Worm (Caenorhabditis elegans) whole organism, young adult: ENCODE data around the gene ZK757.2.

Source experiments
- B0019.2 ChIP-seq: fragments of 200-800 bp; sonication (Bioruptor generic); conservative IDR thresholded peaks from 2 replicates; pipeline ENCODE4 v1.3.6; 2022; ENCODE audit warnings: missing genetic modification reagents, missing genetic modification characterization, missing compliant biosample characterization
- B0035.1 ChIP-seq: sonication (generic microtip); optimal IDR thresholded peaks from 2 replicates; lab custom pipeline; 2016; ENCODE audit warnings: missing genetic modification characterization, mild to moderate bottlenecking, missing compliant biosample characterization, missing genotype, missing genetic modification reagents
- C17E4.6 ChIP-seq: fragments of 200-800 bp; sonication (Bioruptor generic); IDR thresholded peaks from 2 replicates; pipeline ENCODE4 v1.3.6; 2022; ENCODE audit warnings: missing genetic modification reagents, missing genetic modification characterization, missing compliant biosample characterization
- F22D6.2 ChIP-seq: sonication (generic microtip); optimal IDR thresholded peaks from 2 replicates; lab custom pipeline; 2016; ENCODE audit warnings: mild to moderate bottlenecking, missing genetic modification characterization, missing compliant biosample characterization
- F57A8.1 ChIP-seq: fragments of 200-800 bp; sonication (Bioruptor generic); optimal IDR thresholded peaks from 2 replicates; lab custom pipeline; 2018; ENCODE audit warnings: mild to moderate bottlenecking, missing genetic modification characterization, moderate library complexity, missing compliant biosample characterization
- K12H6.12 ChIP-seq: fragments of 200-800 bp; sonication (Bioruptor generic); optimal IDR thresholded peaks from 2 replicates; lab custom pipeline; 2018; ENCODE audit warnings: mild to moderate bottlenecking, missing genetic modification characterization, missing compliant biosample characterization
- Y53F4B.3 ChIP-seq: fragments of 200-800 bp; sonication (Bioruptor generic); IDR thresholded peaks from 2 replicates; pipeline ENCODE4 v1.3.6; 2022; ENCODE audit warnings: missing genetic modification reagents, missing genetic modification characterization, missing compliant biosample characterization
- akir-1 ChIP-seq: fragments of 200-800 bp; sonication (Bioruptor generic); optimal IDR thresholded peaks from 2 replicates; lab custom pipeline; 2018; ENCODE audit warnings: mild to moderate bottlenecking, missing genetic modification characterization, moderate library complexity, missing compliant biosample characterization
- ama-1 ChIP-seq, 3 experiments: fragments of 150-350 bp in 1 of 3; sonication (generic microtip) in 2 of 3; optimal IDR thresholded peaks; 2 replicates each; lab custom pipeline; 2014 to 2018; ENCODE audit warnings: missing biosample characterization in 2 of 3, missing genetic modification characterization in 2 of 3, missing genetic modification reagents in 2 of 3
- aptf-2 ChIP-seq: fragments of 200-800 bp; sonication (Bioruptor generic); conservative IDR thresholded peaks from 2 replicates; pipeline ENCODE4 v1.3.6; 2022; ENCODE audit warnings: missing genetic modification reagents, missing genetic modification characterization, missing compliant biosample characterization
- athp-1 ChIP-seq: sonication (generic microtip); optimal IDR thresholded peaks from 2 replicates; lab custom pipeline; 2017; ENCODE audit warnings: mild to moderate bottlenecking, missing genetic modification characterization, missing compliant biosample characterization
- ccch-3 ChIP-seq: fragments of 200-800 bp; sonication (Bioruptor generic); optimal IDR thresholded peaks from 2 replicates; lab custom pipeline; 2018; ENCODE audit warnings: mild to moderate bottlenecking, missing genetic modification characterization, missing compliant biosample characterization
- cebp-1 ChIP-seq, 2 experiments: fragments of 200-800 bp in 1 of 2; sonication (Bioruptor generic) in 1 of 2; sonication (generic microtip) in 1 of 2; IDR thresholded peaks in 1 of 2; optimal IDR thresholded peaks in 1 of 2; 2 replicates each; pipeline versions ENCODE4 v1.3.6 to Lab custom; 2017 to 2022; ENCODE audit warnings: missing compliant biosample characterization in 2 of 2, missing genetic modification characterization in 2 of 2, mild to moderate bottlenecking in 1 of 2, missing genetic modification reagents in 1 of 2, moderate library complexity in 1 of 2
- ceh-79 ChIP-seq: sonication (generic microtip); optimal IDR thresholded peaks from 2 replicates; lab custom pipeline; 2017; ENCODE audit warnings: mild to moderate bottlenecking, missing genetic modification characterization, missing compliant biosample characterization
- chd-7 ChIP-seq: sonication (generic microtip); optimal IDR thresholded peaks from 2 replicates; lab custom pipeline; 2016; ENCODE audit warnings: mild to moderate bottlenecking, missing genetic modification characterization, moderate library complexity, missing compliant biosample characterization
- hlh-26 ChIP-seq: fragments of 200-800 bp; sonication (Bioruptor generic); conservative IDR thresholded peaks from 2 replicates; pipeline ENCODE4 v1.3.6; 2022; ENCODE audit warnings: missing genetic modification reagents, missing genetic modification characterization, missing compliant biosample characterization
- hmg-1.2 ChIP-seq: fragments of 200-800 bp; sonication (Bioruptor generic); IDR thresholded peaks from 2 replicates; pipeline ENCODE4 v1.3.6; 2022; ENCODE audit warnings: missing genetic modification reagents, missing genetic modification characterization, missing compliant biosample characterization
- lag-1 ChIP-seq: fragments of 200-800 bp; sonication (Bioruptor generic); IDR thresholded peaks from 2 replicates; pipeline ENCODE4 v1.3.6; 2022; ENCODE audit warnings: missing genetic modification reagents, missing genetic modification characterization, missing compliant biosample characterization
- let-607 ChIP-seq, 2 experiments: fragments of 200-800 bp in 1 of 2; sonication (Bioruptor generic) in 1 of 2; sonication (generic microtip) in 1 of 2; optimal IDR thresholded peaks; 2 replicates each; lab custom pipeline; 2016 to 2018; ENCODE audit warnings: mild to moderate bottlenecking in 2 of 2, missing compliant biosample characterization in 2 of 2, missing genetic modification characterization in 2 of 2, moderate library complexity in 2 of 2, missing genotype in 1 of 2
- lin-54 ChIP-seq: fragments of 200-800 bp; sonication (Bioruptor generic); optimal IDR thresholded peaks from 2 replicates; lab custom pipeline; 2018; ENCODE audit warnings: mild to moderate bottlenecking, missing genetic modification characterization, missing compliant biosample characterization
- mcd-1 ChIP-seq: fragments of 200-800 bp; sonication (Bioruptor generic); IDR thresholded peaks from 2 replicates; pipeline ENCODE4 v1.3.6; 2022; ENCODE audit warnings: missing genetic modification reagents, missing genetic modification characterization, missing compliant biosample characterization
- mxl-1 ChIP-seq: sonication (generic microtip); optimal IDR thresholded peaks from 2 replicates; lab custom pipeline; 2016; ENCODE audit warnings: missing genetic modification characterization, missing compliant biosample characterization
- nfya-2 ChIP-seq: fragments of 200-800 bp; sonication (Bioruptor generic); IDR thresholded peaks from 2 replicates; pipeline ENCODE4 v1.3.6; 2022; ENCODE audit warnings: missing genetic modification reagents, missing genetic modification characterization, missing compliant biosample characterization
- nfyb-1 ChIP-seq: fragments of 200-800 bp; sonication (Bioruptor generic); IDR thresholded peaks from 2 replicates; pipeline ENCODE4 v1.3.6; 2022; ENCODE audit warnings: missing genetic modification reagents, missing genetic modification characterization, missing compliant biosample characterization
- nhr-80 ChIP-seq: sonication (generic microtip); optimal IDR thresholded peaks from 2 replicates; lab custom pipeline; 2016; ENCODE audit warnings: missing genetic modification characterization, missing compliant biosample characterization
- pbrm-1 ChIP-seq: fragments of 200-800 bp; sonication (Bioruptor generic); IDR thresholded peaks from 2 replicates; pipeline ENCODE4 v1.3.6; 2022; ENCODE audit warnings: missing genetic modification reagents, missing genetic modification characterization, missing compliant biosample characterization
- repo-1 ChIP-seq: sonication (generic microtip); optimal IDR thresholded peaks from 2 replicates; lab custom pipeline; 2017; ENCODE audit warnings: mild to moderate bottlenecking, missing genetic modification characterization, missing compliant biosample characterization
- rpc-1 ChIP-seq, 2 experiments: fragments of 150-350 bp in 1 of 2; sonication (generic microtip) in 1 of 2; optimal IDR thresholded peaks; 2 replicates each; lab custom pipeline; 2014 to 2018; ENCODE audit warnings: missing biosample characterization in 1 of 2, missing genetic modification characterization in 1 of 2, missing genetic modification reagents in 1 of 2, missing genotype in 1 of 2
- snpc-3.4 ChIP-seq: sonication (generic microtip); optimal IDR thresholded peaks from 2 replicates; lab custom pipeline; 2017; ENCODE audit warnings: missing genetic modification characterization, mild to moderate bottlenecking, missing compliant biosample characterization, antibody characterized with exemption, moderate library complexity, missing genotype, missing genetic modification reagents
- somi-1 ChIP-seq: fragments of 200-800 bp; sonication (Bioruptor generic); optimal IDR thresholded peaks from 2 replicates; lab custom pipeline; 2018; ENCODE audit warnings: mild to moderate bottlenecking, missing genetic modification characterization, missing compliant biosample characterization
- unc-130 ChIP-seq: sonication (generic microtip); optimal IDR thresholded peaks from 2 replicates; lab custom pipeline; 2016; ENCODE audit warnings: missing genetic modification reagents, missing genetic modification characterization, missing compliant biosample characterization
- zfh-2 ChIP-seq: fragments of 200-800 bp; sonication (Bioruptor generic); conservative IDR thresholded peaks from 2 replicates; pipeline ENCODE4 v1.3.6; 2022; ENCODE audit warnings: missing genetic modification reagents, missing genetic modification characterization, missing compliant biosample characterization

Gene ZK757.2

DNA sequence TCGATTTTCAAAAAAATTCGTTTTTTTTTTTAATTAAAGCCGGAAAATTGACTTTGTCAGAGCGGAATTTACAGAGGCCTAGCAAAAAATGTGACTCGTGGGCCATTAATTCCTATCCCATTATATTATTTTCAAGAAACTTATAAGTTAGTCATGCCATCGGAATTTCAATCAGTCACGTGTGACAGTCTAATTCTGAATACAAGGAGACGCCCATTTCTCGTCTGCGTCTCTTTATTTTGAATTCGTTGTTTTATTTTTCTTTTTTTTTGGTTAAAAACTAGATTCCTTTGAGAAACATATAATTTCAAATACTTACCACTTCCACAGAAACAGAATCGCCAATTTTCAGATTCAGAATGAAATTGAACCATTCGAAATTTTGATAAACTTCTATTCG, 30.0 kb upstream of the ZK757.2 start:
- TF ChIP-seq cebp-1 (GFP tag; IDR thresholded peaks at IDR 0.05; lab: Robert Waterston, UW) (no peak), cebp-1 (tag; optimal IDR thresholded peaks at IDR 0.05; lab: Kevin White, UChicago) (peak; percentile 11), hmg-1.2 (GFP tag; lab: Robert Waterston, UW) (peak; percentile 14; the same call in 1 of the 2 replicates), K12H6.12 (tag; lab: Kevin White, UChicago) (no peak)

DNA sequence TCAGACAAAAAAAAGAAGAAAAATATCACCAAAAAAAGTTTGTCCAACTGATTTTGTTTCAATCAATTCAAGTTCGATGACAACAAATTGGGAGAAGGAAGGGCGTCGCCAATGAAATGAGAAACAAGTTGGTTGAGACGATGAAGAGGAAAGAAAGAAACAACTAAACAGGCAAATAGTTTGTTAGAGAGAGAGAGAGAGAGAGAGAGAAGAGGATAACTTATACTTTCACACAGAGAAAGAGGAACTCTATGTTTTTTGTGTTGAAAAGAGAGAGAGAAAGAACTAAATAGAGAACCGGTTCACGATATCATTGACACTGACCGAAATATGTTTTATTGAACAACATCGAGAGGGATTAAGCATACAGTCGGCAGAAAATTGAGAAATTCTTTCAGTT, 28.8 kb upstream of the ZK757.2 start:
- no peak for TF ChIP-seq rpc-1 (optimal IDR thresholded peaks at IDR 0.05; lab: Kevin White, UChicago)
- no peak for TF ChIP-seq rpc-1 (tag; optimal IDR thresholded peaks at IDR 0.05; lab: Kevin White, UChicago)
- TF ChIP-seq Y53F4B.3 (GFP tag; lab: Robert Waterston, UW) = no peak
- TF ChIP-seq lin-54 (GFP tag; lab: Kevin White, UChicago) = no peak
- TF ChIP-seq snpc-3.4 (tag; lab: Kevin White, UChicago) = no peak
- no peak for TF ChIP-seq ceh-79
- TF ChIP-seq hlh-26 (GFP tag; lab: Robert Waterston, UW) = no peak
- no peak for TF ChIP-seq athp-1 (tag; lab: Kevin White, UChicago)
- TF ChIP-seq B0035.1 (tag; lab: Kevin White, UChicago) = no peak
- no peak for TF ChIP-seq cebp-1 (GFP tag; IDR thresholded peaks at IDR 0.05; lab: Robert Waterston, UW)
- TF ChIP-seq cebp-1 (tag; optimal IDR thresholded peaks at IDR 0.05; lab: Kevin White, UChicago) = no peak
- no peak for TF ChIP-seq C17E4.6 (GFP tag; lab: Robert Waterston, UW)
- TF ChIP-seq repo-1 (tag; lab: Kevin White, UChicago) = no peak
- TF ChIP-seq F57A8.1 = no peak
- no peak for TF ChIP-seq B0019.2 (GFP tag; lab: Robert Waterston, UW)
- TF ChIP-seq mcd-1 (GFP tag; lab: Robert Waterston, UW) = no peak
- TF ChIP-seq nfya-2 = no peak
- TF ChIP-seq mxl-1 (tag; lab: Kevin White, UChicago) = no peak

DNA sequence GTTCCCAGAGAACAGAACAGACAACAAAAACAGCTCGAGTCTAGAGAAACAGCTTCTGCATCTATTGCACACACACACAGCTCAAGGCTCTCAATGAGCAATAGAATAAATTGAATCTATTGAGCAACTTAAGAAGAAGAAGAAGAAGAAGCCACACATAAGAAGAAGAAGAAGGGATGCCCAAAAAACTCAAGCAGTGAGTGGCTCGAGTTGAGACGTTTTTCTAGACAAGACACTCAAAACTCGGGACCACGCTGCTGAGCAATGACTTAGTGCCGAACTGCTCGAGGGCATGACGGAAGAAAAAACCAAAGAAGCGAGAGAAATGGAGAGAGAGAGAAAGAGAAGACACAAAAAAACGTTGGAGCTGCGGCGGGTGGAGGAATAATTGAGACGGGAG, 26.6 kb upstream of the ZK757.2 start:
- TF ChIP-seq F22D6.2 (tag; lab: Kevin White, UChicago) (no peak), unc-130 (GFP tag; lab: Kevin White, UChicago) (no peak), ama-1 (optimal IDR thresholded peaks at IDR 0.05; lab: Kevin White, UChicago) (no peak), ama-1 (GFP tag; optimal IDR thresholded peaks at IDR 0.05; lab: Kevin White, UChicago) (no peak), chd-7 (tag; lab: Kevin White, UChicago) (no peak), aptf-2 (no peak), repo-1 (tag; lab: Kevin White, UChicago) (no peak), pbrm-1 (GFP tag; lab: Robert Waterston, UW) (no peak), lag-1 (GFP tag; lab: Robert Waterston, UW) (no peak), zfh-2 (peak; percentile 80), C17E4.6 (GFP tag; lab: Robert Waterston, UW) (no peak), let-607 (tag; optimal IDR thresholded peaks at IDR 0.05; lab: Kevin White, UChicago) (no peak), akir-1 (GFP tag; lab: Kevin White, UChicago) (no peak), cebp-1 (GFP tag; IDR thresholded peaks at IDR 0.05; lab: Robert Waterston, UW) (no peak), cebp-1 (tag; optimal IDR thresholded peaks at IDR 0.05; lab: Kevin White, UChicago) (peak; percentile 30), mcd-1 (GFP tag; lab: Robert Waterston, UW) (no peak), ccch-3 (GFP tag; lab: Kevin White, UChicago) (no peak), somi-1 (peak; percentile 0), nfyb-1 (GFP tag; lab: Robert Waterston, UW) (no peak), lin-54 (GFP tag; lab: Kevin White, UChicago) (no peak), K12H6.12 (tag; lab: Kevin White, UChicago) (peak; percentile 34), nhr-80 (peak; percentile 19)
